Worm (Caenorhabditis elegans): Measurements from ENCODE around the gene Y14H12B.1.

DNA sequence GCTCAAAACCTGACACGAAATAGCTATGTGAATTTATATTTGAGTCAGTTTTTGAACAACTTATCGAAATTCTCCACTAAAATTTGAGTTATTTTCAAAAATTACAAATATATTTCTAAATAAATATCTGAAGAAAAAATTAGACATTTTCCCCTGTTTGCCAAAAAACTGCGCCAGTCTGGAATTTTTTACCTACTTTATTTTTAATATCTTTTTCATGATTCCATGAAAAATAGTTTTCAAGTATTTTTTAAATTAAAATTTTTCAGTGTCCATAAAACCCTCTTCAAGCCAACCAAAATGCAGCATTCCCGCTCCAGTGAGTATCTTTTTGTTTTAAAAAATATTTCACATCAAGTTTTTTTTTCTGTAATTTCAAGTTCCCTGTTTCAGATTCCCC lies 43.1 kb upstream of the Y14H12B.1 start, which contains the start of gene F53C3.8:
- TF ChIP-seq fos-1 (tag; optimal IDR thresholded peaks at IDR 0.05), result no peak
- TF ChIP-seq jun-1 (tag; optimal IDR thresholded peaks at IDR 0.05), result no peak
- TF ChIP-seq fkh-10 (GFP tag; optimal IDR thresholded peaks at IDR 0.05), result no peak
- no peak for TF ChIP-seq unc-62 (GFP tag; optimal IDR thresholded peaks at IDR 0.05)
- no peak for TF ChIP-seq nhr-77 (tag; optimal IDR thresholded peaks at IDR 0.05)
- TF ChIP-seq aly-2 (tag; optimal IDR thresholded peaks at IDR 0.05), result no peak
- no peak for TF ChIP-seq nhr-76 (tag; optimal IDR thresholded peaks at IDR 0.05)
- TF ChIP-seq elt-3 (tag; optimal IDR thresholded peaks at IDR 0.05), result no peak
- TF ChIP-seq ztf-11 (tag; optimal IDR thresholded peaks at IDR 0.05), result no peak
- TF ChIP-seq nhr-67 (tag; optimal IDR thresholded peaks at IDR 0.05), result no peak
- no peak for TF ChIP-seq mdl-1 (tag; optimal IDR thresholded peaks at IDR 0.05)
- no peak for TF ChIP-seq nhr-23 (tag; optimal IDR thresholded peaks at IDR 0.05)
- TF ChIP-seq pha-4 (tag; optimal IDR thresholded peaks at IDR 0.05), result no peak
- TF ChIP-seq nhr-28 (tag; optimal IDR thresholded peaks at IDR 0.05), result no peak

All from whole organism, L3 larva.